Worm (Caenorhabditis elegans) whole organism, dauer: ENCODE results near the gene rpi-1.

Experiments used
- unc-62 ChIP-seq: sonication (generic microtip); optimal IDR thresholded peaks from 2 replicates; lab custom pipeline; 2017; ENCODE audit warnings: missing biosample characterization, missing genetic modification reagents, missing genetic modification characterization

rpi-1 gene

ce11 chrII:13951986-13952385 is 10.2 kb downstream of the rpi-1 start:
- no peak for TF ChIP-seq unc-62

- no peak for TF ChIP-seq unc-62
Measured at ce11 chrII:13949290-13949689, 12.9 kb downstream of the rpi-1 start, which contains the start of gene sre-44. Gene sre-44, plus strand, starts transcription at chrII:13949590.

- no peak for TF ChIP-seq unc-62
Measured at ce11 chrII:13945527-13945926, 16.7 kb downstream of the rpi-1 start.

ce11 chrII:13939531-13939930 is 22.7 kb downstream of the rpi-1 start, which contains the start of gene W07G1.1:
Gene W07G1.1, minus strand, starts transcription at chrII:13939631.
- no peak for TF ChIP-seq unc-62

- TF ChIP-seq unc-62: no peak
Measured at ce11 chrII:13938290-13938689, 23.9 kb downstream of the rpi-1 start.

ce11 chrII:13935907-13936306 is 26.3 kb downstream of the rpi-1 start:
- no peak for TF ChIP-seq unc-62

ce11 chrII:13933534-13933933 is 28.7 kb downstream of the rpi-1 start:
- TF ChIP-seq unc-62: no peak

ce11 chrII:13931944-13932343 is 30.3 kb downstream of the rpi-1 start, which contains the start of gene hot-3:
Gene hot-3, minus strand, starts transcription at chrII:13932044.
- no peak for TF ChIP-seq unc-62

ce11 chrII:13924909-13925308 is 37.3 kb downstream of the rpi-1 start, which contains the start of gene mltn-5:
Gene mltn-5, plus strand, starts transcription at chrII:13925209.
- TF ChIP-seq unc-62: no peak

- TF ChIP-seq unc-62: no peak
Measured at ce11 chrII:13919100-13919499, 43.1 kb downstream of the rpi-1 start.

- no peak for TF ChIP-seq unc-62
Measured at ce11 chrII:13916040-13916439, 46.2 kb downstream of the rpi-1 start, which contains the start of gene mltn-3. Gene mltn-3, plus strand, starts transcription at chrII:13916340.
